Worm (Caenorhabditis elegans): ENCODE data around the gene ift-74.

ce11 chrII:6706552-6707091, 26.8 kb downstream of the ift-74 start:
- TF ChIP-seq nhr-77 (tag; optimal IDR thresholded peaks at IDR 0.05) (no peak), nhr-20 (tag; optimal IDR thresholded peaks at IDR 0.05) (no peak), dsc-1 (tag; optimal IDR thresholded peaks at IDR 0.05) (no peak), unc-62 (GFP tag; optimal IDR thresholded peaks at IDR 0.05) (no peak), nhr-12 (tag; optimal IDR thresholded peaks at IDR 0.05) (no peak), ceh-8 (GFP tag; optimal IDR thresholded peaks at IDR 0.05) (no peak), snu-23 (GFP tag; optimal IDR thresholded peaks at IDR 0.05) (no peak), unc-30 (tag; optimal IDR thresholded peaks at IDR 0.05) (no peak), ces-1 (GFP tag; optimal IDR thresholded peaks at IDR 0.05) (no peak), fkh-10 (GFP tag; optimal IDR thresholded peaks at IDR 0.05) (peak; percentile 39)

Data from whole organism, L1 larva.